Worm (Caenorhabditis elegans): ENCODE data around the gene F14D7.8.

DNA sequence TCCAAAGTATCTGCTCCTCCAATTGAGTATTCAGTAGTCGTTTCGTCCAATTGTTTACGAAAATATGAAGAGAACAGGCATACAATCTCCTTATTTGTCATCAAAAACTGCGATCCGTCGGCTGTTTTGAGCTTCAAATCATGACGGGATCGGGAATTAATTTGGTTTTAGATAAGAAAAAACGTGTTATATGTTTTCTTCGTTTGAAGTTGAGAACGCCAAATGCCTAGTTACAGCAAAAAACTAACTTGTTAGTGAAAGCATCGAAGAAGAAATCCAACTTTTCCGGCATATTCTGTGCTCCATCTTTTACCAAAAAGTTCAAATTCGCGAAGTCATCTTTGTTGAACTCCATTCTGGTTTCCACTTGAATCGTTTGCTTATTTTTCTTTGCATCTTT lies 23.2 kb downstream of the F14D7.8 start, which contains the start of gene F14D7.1:
- TF ChIP-seq C17E4.6 (GFP tag; IDR thresholded peaks at IDR 0.05), result no peak
- no peak for TF ChIP-seq sea-2 (GFP tag; IDR thresholded peaks at IDR 0.05)
- no peak for TF ChIP-seq atf-7 (tag; optimal IDR thresholded peaks at IDR 0.05)
- no peak for TF ChIP-seq zim-3 (tag; optimal IDR thresholded peaks at IDR 0.05)

All from whole organism, young adult.